Worm (Caenorhabditis elegans): ENCODE results near the gene pkc-2.

The pkc-2 gene

ce11 chrX:9405922-9406321 lies 41.3 kb downstream of the pkc-2 start:
- TF ChIP-seq elt-1 (tag; optimal IDR thresholded peaks at IDR 0.05; ENCODE audit: borderline replicate concordance, insufficient read depth) (peak; percentile 68), sem-2 (GFP tag; optimal IDR thresholded peaks at IDR 0.05) (no peak)

- TF ChIP-seq nhr-28 (tag; optimal IDR thresholded peaks at IDR 0.05) (no peak), nhr-76 (tag; optimal IDR thresholded peaks at IDR 0.05) (no peak), elt-3 (tag; optimal IDR thresholded peaks at IDR 0.05) (no peak), ceh-83 (GFP tag; optimal IDR thresholded peaks at IDR 0.05) (no peak), ham-2 (GFP tag; optimal IDR thresholded peaks at IDR 0.05) (no peak), lin-13 (tag; optimal IDR thresholded peaks at IDR 0.05) (no peak), snpc-4 (tag; optimal IDR thresholded peaks at IDR 0.05) (no peak), unc-120 (tag; optimal IDR thresholded peaks at IDR 0.05; ENCODE audit: poor library complexity, severe bottlenecking) (no peak), lsy-2 (tag; optimal IDR thresholded peaks at IDR 0.05) (no peak), nhr-237 (tag; optimal IDR thresholded peaks at IDR 0.05) (no peak), nhr-2 (tag; optimal IDR thresholded peaks at IDR 0.05) (no peak), cnd-1 (tag; optimal IDR thresholded peaks at IDR 0.05) (no peak), flh-1 (GFP tag; optimal IDR thresholded peaks at IDR 0.05) (no peak), lin-32 (GFP tag; optimal IDR thresholded peaks at IDR 0.05) (no peak)
Measured at ce11 chrX:9409114-9409513, 44.5 kb downstream of the pkc-2 start.

- no peak for TF ChIP-seq nhr-237 (tag; optimal IDR thresholded peaks at IDR 0.05)
- no peak for TF ChIP-seq nhr-12 (tag; optimal IDR thresholded peaks at IDR 0.05)
Measured at ce11 chrX:9410747-9411146, 46.1 kb downstream of the pkc-2 start.

- TF ChIP-seq snpc-4 (tag; optimal IDR thresholded peaks at IDR 0.05), result no peak
- TF ChIP-seq hlh-1 (tag; optimal IDR thresholded peaks at IDR 0.05), result no peak
- no peak for TF ChIP-seq ces-1 (GFP tag; optimal IDR thresholded peaks at IDR 0.05)
- TF ChIP-seq nhr-28 (tag; optimal IDR thresholded peaks at IDR 0.05), result no peak
- no peak for TF ChIP-seq nhr-12 (tag; optimal IDR thresholded peaks at IDR 0.05)
- TF ChIP-seq elt-3 (tag; optimal IDR thresholded peaks at IDR 0.05), result no peak
- TF ChIP-seq ceh-39 (tag; optimal IDR thresholded peaks at IDR 0.05), result no peak
- TF ChIP-seq unc-39 (tag; optimal IDR thresholded peaks at IDR 0.05), result no peak
- TF ChIP-seq nhr-237 (tag; optimal IDR thresholded peaks at IDR 0.05), result no peak
- TF ChIP-seq cnd-1 (tag; optimal IDR thresholded peaks at IDR 0.05), result no peak
- TF ChIP-seq flh-1 (GFP tag; optimal IDR thresholded peaks at IDR 0.05), result no peak
- no peak for TF ChIP-seq unc-120 (tag; optimal IDR thresholded peaks at IDR 0.05; ENCODE audit: poor library complexity, severe bottlenecking)
- TF ChIP-seq elt-1 (tag; optimal IDR thresholded peaks at IDR 0.05; ENCODE audit: borderline replicate concordance, insufficient read depth), result no peak
Measured at ce11 chrX:9411675-9412074, 47.1 kb downstream of the pkc-2 start.

- no peak for TF ChIP-seq nhr-12 (tag; optimal IDR thresholded peaks at IDR 0.05)
- TF ChIP-seq nhr-2 (tag; optimal IDR thresholded peaks at IDR 0.05), result no peak
Measured at ce11 chrX:9417326-9417725, 52.7 kb downstream of the pkc-2 start.

- TF ChIP-seq M03D4.4 (tag; optimal IDR thresholded peaks at IDR 0.05) (no peak), sem-2 (GFP tag; optimal IDR thresholded peaks at IDR 0.05) (no peak), lin-13 (tag; optimal IDR thresholded peaks at IDR 0.05) (no peak)
Measured at ce11 chrX:9417948-9418347, 53.3 kb downstream of the pkc-2 start.

- TF ChIP-seq unc-39 (tag; optimal IDR thresholded peaks at IDR 0.05) (no peak), ceh-43 (GFP tag; optimal IDR thresholded peaks at IDR 0.05) (no peak), lsy-2 (tag; optimal IDR thresholded peaks at IDR 0.05) (no peak), snpc-4 (tag; optimal IDR thresholded peaks at IDR 0.05) (no peak), cnd-1 (tag; optimal IDR thresholded peaks at IDR 0.05) (no peak), ztf-11 (tag; optimal IDR thresholded peaks at IDR 0.05) (no peak), elt-3 (tag; optimal IDR thresholded peaks at IDR 0.05) (no peak), unc-62 (GFP tag; optimal IDR thresholded peaks at IDR 0.05) (no peak), mep-1 (tag; optimal IDR thresholded peaks at IDR 0.05) (no peak)
Measured at ce11 chrX:9428059-9428458, 63.4 kb downstream of the pkc-2 start, which contains the start of gene B0272.4. B0272.4 (plus strand) TSS chrX:9428431.

ce11 chrX:9431002-9431482 lies 66.4 kb downstream of the pkc-2 start, which contains the start of gene B0272.3:
B0272.3 (plus strand) TSS chrX:9431432.
- TF ChIP-seq M03D4.4 (tag; optimal IDR thresholded peaks at IDR 0.05) (no peak), unc-120 (tag; optimal IDR thresholded peaks at IDR 0.05; ENCODE audit: poor library complexity, severe bottlenecking) (peak; percentile 27), snpc-4 (tag; optimal IDR thresholded peaks at IDR 0.05) (no peak), ces-1 (GFP tag; optimal IDR thresholded peaks at IDR 0.05) (no peak), ceh-43 (GFP tag; optimal IDR thresholded peaks at IDR 0.05) (no peak), ceh-39 (tag; optimal IDR thresholded peaks at IDR 0.05) (peak; percentile 66), pha-4 (tag; optimal IDR thresholded peaks at IDR 0.05) (peak; percentile 38), ham-2 (GFP tag; optimal IDR thresholded peaks at IDR 0.05) (peak; percentile 13)

All from whole organism, mixed stage, embryonic.